Worm (Caenorhabditis elegans) whole organism, mixed stage, embryonic: Measurements from ENCODE around the gene gon-1.

ENCODE experiments used
- ceh-83 ChIP-seq: fragments of 200-800 bp; sonication (Bioruptor generic); optimal IDR thresholded peaks from 2 replicates; lab custom pipeline; 2018; ENCODE audit warnings: mild to moderate bottlenecking, missing genetic modification characterization, missing compliant biosample characterization
- cnd-1 ChIP-seq: fragments of 200-800 bp; sonication (Bioruptor generic); optimal IDR thresholded peaks from 2 replicates; lab custom pipeline; 2018; ENCODE audit warnings: mild to moderate bottlenecking, missing genetic modification characterization, missing compliant biosample characterization
- elt-1 ChIP-seq: sonication (generic microtip); optimal IDR thresholded peaks from 2 replicates; lab custom pipeline; 2017; ENCODE audit warnings: missing genetic modification characterization, mild to moderate bottlenecking, missing compliant biosample characterization, antibody characterized with exemption, moderate library complexity, borderline replicate concordance; ENCODE audit not compliant: insufficient read depth
- elt-3 ChIP-seq: fragments of 150-350 bp; optimal IDR thresholded peaks from 2 replicates; lab custom pipeline; 2014; ENCODE audit warnings: missing biosample characterization, missing genetic modification characterization
- mep-1 ChIP-seq: fragments of 150-350 bp; optimal IDR thresholded peaks from 2 replicates; lab custom pipeline; 2017; ENCODE audit warnings: missing biosample characterization, missing genetic modification reagents, missing genetic modification characterization, inconsistent platforms
- nhr-2 ChIP-seq: fragments of 150-350 bp; optimal IDR thresholded peaks from 2 replicates; lab custom pipeline; 2014; ENCODE audit warnings: missing biosample characterization, missing genetic modification characterization
- nhr-237 ChIP-seq: fragments of 150-350 bp; optimal IDR thresholded peaks from 2 replicates; lab custom pipeline; 2014; ENCODE audit warnings: missing biosample characterization, missing genetic modification characterization
- sptf-1 ChIP-seq: sonication (generic microtip); optimal IDR thresholded peaks from 2 replicates; lab custom pipeline; 2017; ENCODE audit warnings: mild to moderate bottlenecking, missing genetic modification characterization, moderate library complexity, missing compliant biosample characterization
- unc-39 ChIP-seq: fragments of 150-350 bp; optimal IDR thresholded peaks from 2 replicates; lab custom pipeline; 2014; ENCODE audit warnings: missing biosample characterization, missing genetic modification characterization
- unc-62 ChIP-seq: fragments of 150-350 bp; optimal IDR thresholded peaks from 2 replicates; lab custom pipeline; 2014; ENCODE audit warnings: missing biosample characterization, missing genetic modification reagents, missing genetic modification characterization
- ztf-11 ChIP-seq: fragments of 150-350 bp; optimal IDR thresholded peaks from 2 replicates; lab custom pipeline; 2014; ENCODE audit warnings: missing biosample characterization, missing genetic modification characterization

DNA sequence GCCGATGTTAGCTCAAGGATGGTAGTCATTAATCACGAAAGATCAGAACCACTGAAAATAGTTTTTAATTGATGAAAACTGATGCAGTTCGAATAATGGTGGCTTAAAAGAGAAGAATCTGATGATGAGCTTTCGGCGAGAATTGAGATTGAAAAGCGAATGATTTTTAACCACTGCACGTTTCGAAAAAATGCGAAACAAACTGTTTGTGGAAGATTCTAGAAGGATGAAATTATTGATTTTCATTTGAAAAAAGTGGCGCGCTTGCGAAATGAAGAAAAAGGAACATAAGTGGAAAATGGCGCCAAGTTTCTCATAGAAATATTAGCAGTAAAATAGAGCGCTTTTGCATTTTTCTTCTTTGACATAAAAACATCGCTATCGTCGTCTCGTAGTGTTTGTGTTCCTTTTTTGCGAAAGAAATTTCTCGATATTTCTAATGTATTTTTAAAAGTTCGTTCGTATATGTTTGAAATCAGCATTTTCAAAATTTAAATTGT lies 41.7 kb upstream of the gon-1 start, which contains the start of gene uba-1:
- TF ChIP-seq nhr-237 (no peak), nhr-2 (tag; lab: Kevin White, UChicago) (no peak), unc-39 (tag; lab: Kevin White, UChicago) (no peak), ceh-83 (GFP tag; lab: Kevin White, UChicago) (no peak), ztf-11 (tag; lab: Kevin White, UChicago) (no peak), unc-62 (GFP tag; lab: Kevin White, UChicago) (no peak), elt-1 (tag; lab: Kevin White, UChicago) (no peak), cnd-1 (no peak), sptf-1 (tag; lab: Kevin White, UChicago) (no peak), mep-1 (tag; lab: Kevin White, UChicago) (no peak), elt-3 (tag; lab: Kevin White, UChicago) (no peak)
